Fruit fly (Drosophila melanogaster) whole organism, wandering third instar larva: ENCODE results near the gene bun.

ENCODE experiments used
- Abd-B ChIP-seq: fragments of >200 bp; optimal IDR thresholded peaks from 2 replicates; lab custom pipeline; 2017; ENCODE audit warnings: missing biosample characterization, missing genetic modification characterization
- CG32264 ChIP-seq: fragments of 200-800 bp; sonication (Bioruptor generic); optimal IDR thresholded peaks from 2 replicates; lab custom pipeline; 2016; ENCODE audit warnings: missing biosample characterization, missing genetic modification characterization
- CG9705 ChIP-seq: fragments of 200-800 bp; sonication (Bioruptor generic); optimal IDR thresholded peaks from 2 replicates; lab custom pipeline; 2018; ENCODE audit warnings: missing biosample characterization, mild to moderate bottlenecking, missing genetic modification characterization
- CrebA ChIP-seq: fragments of 200-800 bp; sonication (Bioruptor generic); optimal IDR thresholded peaks from 2 replicates; lab custom pipeline; 2016; ENCODE audit warnings: missing biosample characterization, mild to moderate bottlenecking, missing genetic modification characterization, borderline replicate concordance
- Dfd ChIP-seq: fragments of >200 bp; optimal IDR thresholded peaks from 2 replicates; lab custom pipeline; 2017; ENCODE audit warnings: missing biosample characterization, missing genetic modification characterization
- Dif ChIP-seq: fragments of 200-275, 200-300 bp; sonication (Bioruptor generic); optimal IDR thresholded peaks from 2 replicates; lab custom pipeline; 2018; ENCODE audit warnings: missing biosample characterization, missing genetic modification characterization; ENCODE audit not compliant: partially characterized antibody
- GATAd ChIP-seq: sonication (Bioruptor generic); optimal IDR thresholded peaks from 2 replicates; lab custom pipeline; 2016; ENCODE audit warnings: missing biosample characterization, missing genetic modification characterization
- HLH106 ChIP-seq: fragments of 200-800 bp; optimal IDR thresholded peaks from 3 replicates; lab custom pipeline; 2019; ENCODE audit warnings: missing biosample characterization, mild to moderate bottlenecking, missing genetic modification characterization, moderate library complexity
- Hnf4 ChIP-seq: fragments of 200-800 bp; sonication (Bioruptor generic); optimal IDR thresholded peaks from 2 replicates; lab custom pipeline; 2016; ENCODE audit warnings: missing biosample characterization, mild to moderate bottlenecking, missing genetic modification characterization
- Hr78 ChIP-seq: fragments of >200 bp; optimal IDR thresholded peaks from 2 replicates; lab custom pipeline; 2017; ENCODE audit warnings: missing biosample characterization, missing genetic modification characterization
- Hr83 ChIP-seq: fragments of 200-300 bp; sonication (Bioruptor generic); optimal IDR thresholded peaks from 2 replicates; lab custom pipeline; 2016; ENCODE audit warnings: missing biosample characterization, mild to moderate bottlenecking, missing genetic modification characterization, moderate library complexity; ENCODE audit not compliant: poor library complexity, severe bottlenecking
- Jra ChIP-seq: sonication (Bioruptor generic); optimal IDR thresholded peaks from 2 replicates; lab custom pipeline; 2016; ENCODE audit warnings: missing biosample characterization, missing genetic modification characterization
- Mio ChIP-seq: sonication (Bioruptor generic); optimal IDR thresholded peaks from 2 replicates; lab custom pipeline; 2016; ENCODE audit warnings: missing biosample characterization, missing genetic modification characterization
- Myc ChIP-seq: fragments of >200 bp; optimal IDR thresholded peaks from 2 replicates; lab custom pipeline; 2017
- N ChIP-seq: fragments of >200 bp; optimal IDR thresholded peaks from 2 replicates; lab custom pipeline; 2018; ENCODE audit warnings: missing biosample characterization, missing external identifiers, missing genetic modification characterization
- OdsH ChIP-seq: fragments of 200-800 bp; sonication (Bioruptor generic); optimal IDR thresholded peaks from 2 replicates; lab custom pipeline; 2016; ENCODE audit warnings: missing biosample characterization, mild to moderate bottlenecking, missing genetic modification characterization
- Rel ChIP-seq, 2 experiments: fragments of 200-800 bp; sonication (Bioruptor generic) in 1 of 2; optimal IDR thresholded peaks; 2 replicates in 1 of 2; 3 replicates in 1 of 2; lab custom pipeline; 2016 to 2019; ENCODE audit warnings: mild to moderate bottlenecking in 2 of 2, missing biosample characterization in 2 of 2, missing genetic modification characterization in 2 of 2, moderate library complexity in 1 of 2
- Sp1 ChIP-seq: fragments of 200-800 bp; sonication (Bioruptor generic); optimal IDR thresholded peaks from 3 replicates; lab custom pipeline; 2019; ENCODE audit warnings: missing biosample characterization, mild to moderate bottlenecking, missing genetic modification characterization, moderate library complexity
- Vsx2 ChIP-seq: fragments of 200-300, 225-300 bp; sonication (Bioruptor generic); optimal IDR thresholded peaks from 2 replicates; lab custom pipeline; 2018; ENCODE audit warnings: missing biosample characterization, missing genetic modification characterization; ENCODE audit not compliant: partially characterized antibody
- br ChIP-seq: fragments of 200-800 bp; sonication (Bioruptor generic); optimal IDR thresholded peaks from 2 replicates; lab custom pipeline; 2016; ENCODE audit warnings: missing biosample characterization, missing genetic modification characterization
- brk ChIP-seq: fragments of 200-800 bp; sonication (Bioruptor generic); optimal IDR thresholded peaks from 2 replicates; lab custom pipeline; 2016; ENCODE audit warnings: missing biosample characterization, mild to moderate bottlenecking, missing genetic modification characterization
- dl ChIP-seq, 2 experiments: fragments of 175-275, 200-275 bp in 1 of 2; fragments of 200-275 bp in 1 of 2; sonication (Bioruptor generic); optimal IDR thresholded peaks; lab custom pipeline; 2018; ENCODE audit warnings: mild to moderate bottlenecking in 2 of 2, missing biosample characterization in 2 of 2, missing genetic modification characterization in 2 of 2, moderate library complexity in 2 of 2; ENCODE audit not compliant: partially characterized antibody in 2 of 2, insufficient read depth in 1 of 2
- dmrt93B ChIP-seq: fragments of 200-800 bp; sonication (Bioruptor generic); optimal IDR thresholded peaks from 2 replicates; lab custom pipeline; 2018; ENCODE audit warnings: missing biosample characterization, mild to moderate bottlenecking, missing genetic modification characterization
- ey ChIP-seq: fragments of 200-800 bp; sonication (Bioruptor generic); optimal IDR thresholded peaks from 2 replicates; lab custom pipeline; 2016; ENCODE audit warnings: missing biosample characterization, missing genetic modification characterization
- foxo ChIP-seq, 2 experiments: fragments of 200-800 bp; sonication (Bioruptor generic); optimal IDR thresholded peaks; 2 replicates in 1 of 2; 3 replicates in 1 of 2; lab custom pipeline; 2016 to 2017; ENCODE audit warnings: missing biosample characterization in 2 of 2, missing genetic modification characterization in 2 of 2
- fru ChIP-seq: fragments of 200-800 bp; sonication (Bioruptor generic); optimal IDR thresholded peaks from 3 replicates; lab custom pipeline; 2016; ENCODE audit warnings: missing biosample characterization, mild to moderate bottlenecking, missing genetic modification characterization
- jim ChIP-seq: fragments of 175-275, 200-325 bp; sonication (Bioruptor generic); optimal IDR thresholded peaks from 2 replicates; lab custom pipeline; 2016; ENCODE audit warnings: missing biosample characterization, mild to moderate bottlenecking, missing genetic modification characterization
- lola ChIP-seq: fragments of >200 bp; optimal IDR thresholded peaks from 2 replicates; lab custom pipeline; 2017; ENCODE audit warnings: missing biosample characterization, missing genetic modification characterization
- pan ChIP-seq: fragments of >200 bp; optimal IDR thresholded peaks from 2 replicates; lab custom pipeline; 2017
- psq ChIP-seq: fragments of 200-800 bp; sonication (Bioruptor generic); optimal IDR thresholded peaks from 3 replicates; lab custom pipeline; 2017; ENCODE audit warnings: missing biosample characterization, mild to moderate bottlenecking, missing genetic modification characterization, moderate library complexity
- rgr ChIP-seq: fragments of 200-800 bp; sonication (Bioruptor generic); optimal IDR thresholded peaks from 3 replicates; lab custom pipeline; 2016; ENCODE audit warnings: missing biosample characterization, mild to moderate bottlenecking, missing genetic modification characterization
- sage ChIP-seq: fragments of 200-800 bp; sonication (Bioruptor generic); optimal IDR thresholded peaks from 2 replicates; lab custom pipeline; 2016; ENCODE audit warnings: missing biosample characterization, mild to moderate bottlenecking, missing genetic modification characterization
- sv ChIP-seq: fragments of 200-800 bp; sonication (Bioruptor generic); optimal IDR thresholded peaks from 3 replicates; lab custom pipeline; 2016; ENCODE audit warnings: missing biosample characterization, missing genetic modification characterization
- tai ChIP-seq: sonication (Bioruptor generic); optimal IDR thresholded peaks from 2 replicates; lab custom pipeline; 2016; ENCODE audit warnings: missing biosample characterization, missing genetic modification characterization
- usp ChIP-seq: fragments of >200 bp; optimal IDR thresholded peaks from 2 replicates; lab custom pipeline; 2017; ENCODE audit warnings: missing biosample characterization, missing genetic modification characterization
- woc ChIP-seq: sonication (Bioruptor generic); optimal IDR thresholded peaks from 2 replicates; lab custom pipeline; 2016; ENCODE audit warnings: missing biosample characterization, mild to moderate bottlenecking, missing genetic modification characterization

Gene bun

dm6 chr2L:12459841-12460240 is 86.6 kb downstream of the bun start:
- TF ChIP-seq Myc (lab: Kevin White, UChicago) (no peak), Sp1 (GFP tag; lab: Kevin White, UChicago) (no peak), sv (no peak), rgr (GFP tag; lab: Kevin White, UChicago) (no peak), woc (GFP tag; lab: Kevin White, UChicago) (no peak), CrebA (GFP tag; lab: Kevin White, UChicago) (no peak), OdsH (GFP tag; lab: Kevin White, UChicago) (no peak), Jra (no peak), foxo (GFP tag; optimal IDR thresholded peaks at IDR 0.05; lab: Kevin White, UChicago) (no peak), br (GFP tag; lab: Kevin White, UChicago) (no peak), Dif (GFP tag; lab: Kevin White, UChicago) (no peak), brk (GFP tag; lab: Kevin White, UChicago) (no peak), HLH106 (tag; lab: Kevin White, UChicago) (no peak)
- TF ChIP-seq, all 38 proteins: peak for 0

dm6 chr2L:12459191-12459590 is 87.2 kb downstream of the bun start:
- TF ChIP-seq CG9705 (GFP tag; lab: Kevin White, UChicago) (no peak), sage (GFP tag; lab: Kevin White, UChicago) (peak; percentile 32)
- TF ChIP-seq, all 38 proteins: peak for 1

dm6 chr2L:12457715-12458114 is 88.7 kb downstream of the bun start:
- TF ChIP-seq CrebA (GFP tag; lab: Kevin White, UChicago) (no peak), dmrt93B (GFP tag; lab: Kevin White, UChicago) (no peak), jim (GFP tag; lab: Kevin White, UChicago) (no peak), N (GFP tag; lab: Kevin White, UChicago) (no peak)
- TF ChIP-seq, all 38 proteins: peak for 0

dm6 chr2L:12457201-12457600 is 89.2 kb downstream of the bun start:
- TF ChIP-seq rgr (GFP tag; lab: Kevin White, UChicago) = peak; percentile 28
- peak; percentile 6 for TF ChIP-seq CG32264
- TF ChIP-seq CrebA (GFP tag; lab: Kevin White, UChicago) = no peak
- no peak for TF ChIP-seq dmrt93B (GFP tag; lab: Kevin White, UChicago)
- no peak for TF ChIP-seq psq
- TF ChIP-seq pan = no peak
- no peak for TF ChIP-seq ey (GFP tag; lab: Kevin White, UChicago)
- peak; percentile 5 for TF ChIP-seq Hr83 (GFP tag; lab: Kevin White, UChicago)
- no peak for TF ChIP-seq N (GFP tag; lab: Kevin White, UChicago)
- TF ChIP-seq Vsx2 (GFP tag; lab: Kevin White, UChicago) = no peak
- TF ChIP-seq, all 38 proteins: peak for 3

- TF ChIP-seq usp (GFP tag; lab: Kevin White, UChicago) = no peak
- TF ChIP-seq sv = no peak
- no peak for TF ChIP-seq rgr (GFP tag; lab: Kevin White, UChicago)
- TF ChIP-seq tai (GFP tag; lab: Kevin White, UChicago) = no peak
- TF ChIP-seq woc (GFP tag; lab: Kevin White, UChicago) = no peak
- TF ChIP-seq HLH106 (tag; lab: Kevin White, UChicago) = no peak
- no peak for TF ChIP-seq GATAd
These were observed 90.7 kb downstream of the bun start for dm6 chr2L:12455750-12456149.

dm6 chr2L:12455049-12455448 is 91.4 kb downstream of the bun start:
- TF ChIP-seq br (GFP tag; lab: Kevin White, UChicago) (no peak), ey (GFP tag; lab: Kevin White, UChicago) (no peak), usp (GFP tag; lab: Kevin White, UChicago) (no peak), CG32264 (no peak), psq (no peak), Mio (no peak), lola (GFP tag; lab: Kevin White, UChicago) (no peak), CrebA (GFP tag; lab: Kevin White, UChicago) (no peak), dmrt93B (GFP tag; lab: Kevin White, UChicago) (no peak), pan (no peak), rgr (GFP tag; lab: Kevin White, UChicago) (no peak), CG9705 (GFP tag; lab: Kevin White, UChicago) (no peak), Dfd (GFP tag; lab: Kevin White, UChicago) (no peak), Hr78 (GFP tag; lab: Kevin White, UChicago) (no peak), woc (GFP tag; lab: Kevin White, UChicago) (peak; percentile 2), jim (GFP tag; lab: Kevin White, UChicago) (no peak), Hr83 (GFP tag; lab: Kevin White, UChicago) (no peak), Vsx2 (GFP tag; lab: Kevin White, UChicago) (peak; percentile 76), Jra (no peak), HLH106 (tag; lab: Kevin White, UChicago) (no peak), Rel (GFP tag; optimal IDR thresholded peaks at IDR 0.05; lab: Kevin White, UChicago) (no peak), Rel (tag; optimal IDR thresholded peaks at IDR 0.05; lab: Kevin White, UChicago) (no peak), Abd-B (no peak), dl (GFP tag; optimal IDR thresholded peaks at IDR 0.05; lab: Kevin White, UChicago; ENCODE audit: insufficient read depth in 1 of 2, partially characterized antibody in 2 of 2) (no peak), Sp1 (GFP tag; lab: Kevin White, UChicago) (no peak), Hnf4 (GFP tag; lab: Kevin White, UChicago) (peak; percentile 15), OdsH (GFP tag; lab: Kevin White, UChicago) (no peak), fru (GFP tag; lab: Kevin White, UChicago) (no peak), tai (GFP tag; lab: Kevin White, UChicago) (no peak)
